Worm (Caenorhabditis elegans) whole organism, early embryonic: ENCODE data around the gene ZC449.7.

Experiments
- B0310.2 ChIP-seq: sonication (generic microtip); optimal IDR thresholded peaks from 2 replicates; lab custom pipeline; 2016; ENCODE audit warnings: mild to moderate bottlenecking, missing genetic modification characterization, missing compliant biosample characterization
- F13C5.2 ChIP-seq: sonication (generic microtip); optimal IDR thresholded peaks from 2 replicates; lab custom pipeline; 2017; ENCODE audit warnings: mild to moderate bottlenecking, missing genetic modification characterization, inconsistent platforms, missing compliant biosample characterization
- ama-1 ChIP-seq: fragments of 150-350 bp; optimal IDR thresholded peaks from 2 replicates; lab custom pipeline; 2014
- ceh-13 ChIP-seq: fragments of 200-800 bp; sonication (Bioruptor generic); optimal IDR thresholded peaks from 2 replicates; lab custom pipeline; 2018; ENCODE audit warnings: mild to moderate bottlenecking, missing genetic modification characterization, missing compliant biosample characterization
- ceh-36 ChIP-seq: sonication (generic microtip); optimal IDR thresholded peaks from 2 replicates; lab custom pipeline; 2016; ENCODE audit warnings: missing genetic modification characterization, inconsistent platforms, missing compliant biosample characterization
- ets-7 ChIP-seq: sonication (generic microtip); optimal IDR thresholded peaks from 2 replicates; lab custom pipeline; 2016; ENCODE audit warnings: missing genotype, missing genetic modification characterization, missing compliant biosample characterization
- flt-1 ChIP-seq: fragments of 200-800 bp; sonication (Bioruptor generic); IDR thresholded peaks from 2 replicates; pipeline ENCODE4 v1.3.6; 2022; ENCODE audit warnings: missing genetic modification characterization, missing compliant biosample characterization
- hmg-4 ChIP-seq: fragments of 200-800 bp; sonication (Bioruptor generic); optimal IDR thresholded peaks from 2 replicates; lab custom pipeline; 2018; ENCODE audit warnings: mild to moderate bottlenecking, missing genetic modification characterization, missing compliant biosample characterization
- scrt-1 ChIP-seq: fragments of 200-800 bp; sonication (Bioruptor generic); IDR thresholded peaks from 2 replicates; pipeline ENCODE4 v1.3.6; 2022; ENCODE audit warnings: missing genetic modification characterization, missing compliant biosample characterization
- sea-1 ChIP-seq: fragments of 200-800 bp; sonication (Bioruptor generic); conservative IDR thresholded peaks from 2 replicates; pipeline ENCODE4 v1.3.6; 2022; ENCODE audit warnings: missing genetic modification characterization, missing compliant biosample characterization
- tbx-37 ChIP-seq: fragments of 200-800 bp; sonication (Bioruptor generic); conservative IDR thresholded peaks from 2 replicates; pipeline ENCODE4 v1.3.6; 2022; ENCODE audit warnings: missing genetic modification reagents, missing genetic modification characterization, missing compliant biosample characterization

DNA sequence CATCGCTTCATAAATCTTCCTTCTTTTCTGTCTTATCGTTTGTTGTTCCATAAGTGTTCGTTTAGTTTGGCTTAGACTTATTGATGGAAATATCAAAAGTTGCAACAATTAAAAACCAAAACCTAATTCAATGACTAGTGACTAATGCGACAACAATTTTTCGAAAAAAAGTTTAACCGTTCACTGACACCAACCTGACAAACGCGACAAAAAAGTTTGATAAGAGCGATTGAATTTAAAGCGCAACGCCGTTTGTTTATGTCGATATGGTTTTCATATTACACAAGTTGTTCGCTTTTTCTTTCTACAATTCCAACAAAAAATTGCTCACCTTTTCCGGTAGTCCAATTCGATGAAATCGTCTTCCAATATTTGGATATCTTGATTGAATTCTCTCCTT is 34.8 kb upstream of the ZC449.7 start:
- TF ChIP-seq sea-1 (GFP tag; lab: Robert Waterston, UW) (no peak), ama-1 (lab: Kevin White, UChicago) (no peak), scrt-1 (GFP tag; lab: Robert Waterston, UW) (no peak), ceh-13 (GFP tag; lab: Kevin White, UChicago) (no peak), F13C5.2 (no peak), ets-7 (tag; lab: Kevin White, UChicago) (no peak), hmg-4 (GFP tag; lab: Kevin White, UChicago) (no peak), ceh-36 (tag; lab: Kevin White, UChicago) (no peak), B0310.2 (no peak), flt-1 (GFP tag; lab: Robert Waterston, UW) (no peak), tbx-37 (GFP tag; lab: Robert Waterston, UW) (no peak)
